Fruit fly (Drosophila melanogaster): Measurements from ENCODE around the gene term.

DNA sequence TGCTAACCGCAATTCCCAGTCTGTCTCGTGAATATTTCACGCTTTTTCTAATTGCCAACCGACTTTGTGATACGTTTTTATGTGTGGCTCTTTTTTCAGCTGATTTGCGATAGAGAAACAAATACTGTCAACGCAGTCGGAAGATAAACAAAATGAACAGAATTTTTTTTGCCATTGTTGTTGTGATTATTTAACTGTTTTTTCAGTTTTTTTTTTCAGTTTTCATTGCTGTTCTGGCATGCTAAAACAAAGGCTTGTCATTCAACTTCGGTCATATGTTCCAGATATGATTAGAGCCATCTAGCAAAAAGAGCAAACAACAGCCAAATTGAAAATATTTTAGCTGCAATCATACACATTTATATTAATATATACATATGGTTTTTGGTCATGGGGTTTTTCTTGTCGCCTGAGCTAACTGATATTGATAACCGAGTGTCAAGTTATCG lies 38.6 kb upstream of the term start:
- no peak for TF ChIP-seq CG5204 (GFP tag; optimal IDR thresholded peaks at IDR 0.05)
- TF ChIP-seq tj (GFP tag; optimal IDR thresholded peaks at IDR 0.05): no peak
- no peak for TF ChIP-seq CG1620 (GFP tag; optimal IDR thresholded peaks at IDR 0.05)
- no peak for TF ChIP-seq Hr96 (GFP tag; optimal IDR thresholded peaks at IDR 0.05)
- no peak for TF ChIP-seq CG12768 (GFP tag; optimal IDR thresholded peaks at IDR 0.05)
- TF ChIP-seq CG11617 (GFP tag; optimal IDR thresholded peaks at IDR 0.05): no peak
- no peak for TF ChIP-seq kay (GFP tag; ENCODE audit: borderline replicate concordance)
